Worm (Caenorhabditis elegans): ENCODE measurements around the gene Y51A2A.16.

The Y51A2A.16 gene

DNA sequence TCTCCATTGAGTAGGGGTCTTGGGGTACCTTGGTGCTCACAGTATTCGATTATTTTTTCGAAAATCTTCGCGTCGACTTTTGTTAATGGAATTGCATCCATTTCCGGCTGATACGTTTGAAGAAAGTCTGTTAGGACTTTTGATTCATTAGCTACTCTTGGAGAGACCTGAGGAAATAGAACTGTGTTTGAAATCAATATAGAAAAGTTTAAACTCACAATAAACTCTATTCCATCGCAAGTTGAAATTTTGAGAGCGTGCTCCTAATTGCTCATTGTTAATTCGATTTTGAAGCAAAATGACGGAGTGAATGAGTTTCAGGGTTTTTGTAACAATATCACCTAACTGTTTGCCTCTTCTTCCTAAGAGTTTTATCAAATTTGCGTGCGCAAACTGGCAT lies 10.8 kb downstream of the Y51A2A.16 start, which contains the start of gene skr-6:
Gene skr-6, minus strand, starts transcription at position 101 of the 400 bp plus-strand sequence.
- TF ChIP-seq nhr-111 (GFP tag; optimal IDR thresholded peaks at IDR 0.05) = no peak
- TF ChIP-seq Y5F2A.4 (GFP tag; optimal IDR thresholded peaks at IDR 0.05) = no peak
- no peak for TF ChIP-seq F37D6.2 (tag; optimal IDR thresholded peaks at IDR 0.05)
- TF ChIP-seq daf-19 (GFP tag; conservative IDR thresholded peaks at IDR 0.05) = no peak
- no peak for TF ChIP-seq set-16 (GFP tag; IDR thresholded peaks at IDR 0.05)
- TF ChIP-seq pha-4 (GFP tag; IDR thresholded peaks at IDR 0.05) = no peak
- no peak for TF ChIP-seq pha-4 (tag; optimal IDR thresholded peaks at IDR 0.05)
- TF ChIP-seq T26A8.4 (GFP tag; IDR thresholded peaks at IDR 0.05) = no peak
- no peak for TF ChIP-seq mdt-29 (GFP tag; IDR thresholded peaks at IDR 0.05)
- no peak for TF ChIP-seq snpc-1.2 (GFP tag; IDR thresholded peaks at IDR 0.05)
- no peak for TF ChIP-seq nhr-76 (tag; optimal IDR thresholded peaks at IDR 0.05)
- TF ChIP-seq Y75B8A.6 (GFP tag; IDR thresholded peaks at IDR 0.05) = no peak
- no peak for TF ChIP-seq lim-7 (GFP tag; IDR thresholded peaks at IDR 0.05)
- TF ChIP-seq aly-2 (tag; optimal IDR thresholded peaks at IDR 0.05) = no peak
- no peak for TF ChIP-seq ceh-20 (GFP tag; IDR thresholded peaks at IDR 0.05)
- TF ChIP-seq dve-1 (tag; optimal IDR thresholded peaks at IDR 0.05; ENCODE audit: insufficient read depth) = no peak
- no peak for TF ChIP-seq ztf-11 (tag; optimal IDR thresholded peaks at IDR 0.05)
- TF ChIP-seq lin-13 (GFP tag; optimal IDR thresholded peaks at IDR 0.05) = no peak
- TF ChIP-seq nhr-28 (tag; optimal IDR thresholded peaks at IDR 0.05) = no peak
- no peak for TF ChIP-seq rbr-2 (tag; optimal IDR thresholded peaks at IDR 0.05)

DNA sequence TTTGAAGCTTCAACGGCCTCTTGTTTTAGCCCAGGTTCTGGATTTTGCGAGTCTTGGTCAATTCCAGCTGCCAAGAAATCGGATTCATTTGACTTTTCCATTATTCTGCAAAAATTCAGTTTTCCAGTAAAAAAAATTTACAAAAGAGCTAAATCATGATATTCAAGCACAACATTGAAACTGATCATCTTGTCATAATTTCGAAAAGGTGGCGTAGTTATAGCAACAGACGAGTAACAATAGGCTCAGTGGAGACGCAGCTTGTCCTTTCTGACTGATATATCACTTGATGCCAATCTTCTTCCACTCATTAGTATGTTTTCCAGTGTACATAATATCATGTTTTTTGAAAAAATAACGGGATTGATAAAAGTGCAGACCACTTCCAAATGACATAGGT lies 11.9 kb downstream of the Y51A2A.16 start, which contains the start of gene fbxa-213:
Gene fbxa-213, minus strand, starts transcription at position 101 of the 400 bp plus-strand sequence.
- TF ChIP-seq hlh-30 (tag; optimal IDR thresholded peaks at IDR 0.05; ENCODE audit: insufficient read depth) (no peak), unc-62 (GFP tag; optimal IDR thresholded peaks at IDR 0.05 in 1 of 2) (peak in 1 of 2 experiments; percentile 55), unc-62 (tag; optimal IDR thresholded peaks at IDR 0.05) (no peak)

DNA sequence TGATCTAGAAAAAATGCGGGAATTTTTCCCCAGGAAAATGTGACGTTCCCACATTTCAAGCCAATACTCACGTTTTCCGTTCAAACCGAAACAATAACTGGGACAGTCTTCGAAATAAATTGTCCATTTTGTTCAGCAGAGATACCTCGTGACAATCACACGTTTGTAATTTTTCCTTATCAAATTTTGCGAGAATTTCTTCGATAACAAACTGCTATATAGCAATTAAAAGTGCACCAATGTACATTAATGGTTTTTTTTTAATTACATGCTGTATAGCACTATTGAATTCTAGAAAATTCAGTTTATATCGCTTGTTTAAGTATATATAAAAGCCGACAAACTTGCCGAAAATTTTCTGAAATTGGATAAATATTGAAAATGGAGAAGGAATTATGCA lies 14.4 kb downstream of the Y51A2A.16 start, which contains the start of gene R10E8.6:
Gene R10E8.6, minus strand, starts transcription at position 154 of the 400 bp plus-strand sequence.
- peak; percentile 57 for TF ChIP-seq dve-1 (tag; optimal IDR thresholded peaks at IDR 0.05; ENCODE audit: insufficient read depth)
- TF ChIP-seq aha-1 (tag) = peak; percentile 79
- peak; percentile 35 for TF ChIP-seq nhr-28 (tag; optimal IDR thresholded peaks at IDR 0.05)
- no peak for TF ChIP-seq F37D6.2 (tag; optimal IDR thresholded peaks at IDR 0.05)
- no peak for TF ChIP-seq hmg-1.1 (GFP tag; IDR thresholded peaks at IDR 0.05)
- TF ChIP-seq hif-1 (tag; optimal IDR thresholded peaks at IDR 0.05) = no peak
- TF ChIP-seq nhr-11 (tag; optimal IDR thresholded peaks at IDR 0.05) = no peak
- peak; percentile 45 for TF ChIP-seq dmd-6 (GFP tag; IDR thresholded peaks at IDR 0.05)
- TF ChIP-seq saeg-2 (GFP tag; IDR thresholded peaks at IDR 0.05) = no peak
- TF ChIP-seq tag-97 (GFP tag; IDR thresholded peaks at IDR 0.05) = no peak
- TF ChIP-seq nhr-42 (GFP tag; IDR thresholded peaks at IDR 0.05) = no peak
- peak; percentile 93 for TF ChIP-seq php-3 (GFP tag; IDR thresholded peaks at IDR 0.05)
- TF ChIP-seq daf-16 (GFP tag; optimal IDR thresholded peaks at IDR 0.05) = no peak
- TF ChIP-seq daf-16 (tag; optimal IDR thresholded peaks at IDR 0.05) = peak; percentile 33
- TF ChIP-seq hlh-11 (tag; optimal IDR thresholded peaks at IDR 0.05) = peak; percentile 63
- no peak for TF ChIP-seq F44E2.7 (GFP tag; IDR thresholded peaks at IDR 0.05)
- no peak for TF ChIP-seq nhr-102 (tag; optimal IDR thresholded peaks at IDR 0.05)

DNA sequence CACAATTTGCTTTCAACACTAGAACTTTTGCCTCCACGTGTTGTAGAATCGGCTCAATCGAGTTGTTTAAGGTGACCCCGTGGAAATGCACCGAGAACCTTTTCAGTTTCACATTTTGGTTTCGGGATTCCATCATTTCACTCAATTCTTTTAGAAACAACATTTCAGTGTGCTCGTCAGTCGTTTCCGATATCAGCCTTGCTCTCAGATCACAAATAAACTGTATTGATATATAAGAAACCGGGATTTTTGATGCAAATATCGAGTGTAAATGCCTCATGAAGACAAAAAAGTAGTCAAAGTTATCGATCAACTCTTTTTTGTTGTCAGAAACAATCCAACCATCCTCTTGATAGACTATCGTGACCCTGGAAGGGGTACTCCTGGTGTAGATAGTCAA lies 15.2 kb downstream of the Y51A2A.16 start:
- TF ChIP-seq aha-1 (tag) = peak; percentile 91
- no peak for TF ChIP-seq rbr-2 (tag; optimal IDR thresholded peaks at IDR 0.05)
- no peak for TF ChIP-seq tag-97 (GFP tag; IDR thresholded peaks at IDR 0.05)
- TF ChIP-seq Y75B8A.6 (GFP tag; IDR thresholded peaks at IDR 0.05) = no peak
- no peak for TF ChIP-seq attf-4 (tag; optimal IDR thresholded peaks at IDR 0.05)
- TF ChIP-seq lsy-2 (tag; optimal IDR thresholded peaks at IDR 0.05) = no peak
- no peak for TF ChIP-seq nhr-237 (tag; optimal IDR thresholded peaks at IDR 0.05)
